Worm (Caenorhabditis elegans) whole organism, dauer: ENCODE data around the gene M151.7.

Experiments
- unc-62 ChIP-seq: sonication (generic microtip); optimal IDR thresholded peaks from 2 replicates; lab custom pipeline; 2017; ENCODE audit warnings: missing biosample characterization, missing genetic modification reagents, missing genetic modification characterization

Gene M151.7

DNA sequence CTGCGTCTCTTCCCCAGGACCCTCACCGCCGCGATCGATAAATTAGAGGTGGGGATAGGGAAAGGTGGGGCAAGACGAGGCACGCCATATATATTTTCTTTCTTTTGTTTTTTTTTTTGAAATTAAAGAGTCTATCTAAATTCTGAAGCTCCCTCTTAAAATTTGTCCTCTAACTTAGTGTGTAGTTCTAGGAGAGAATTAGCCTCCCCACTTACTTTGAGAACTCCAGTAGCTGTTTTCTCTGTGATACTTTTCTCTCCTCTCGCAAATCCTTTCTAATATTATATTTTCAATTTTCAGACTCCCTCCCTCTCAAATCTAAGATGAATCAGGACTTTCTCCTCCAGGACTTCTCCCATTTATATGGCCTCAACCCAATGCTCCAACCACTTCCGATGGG lies at the start of gene M151.7:
Gene M151.7, plus strand, starts transcription at position 301 of the 400 bp plus-strand sequence.
- TF ChIP-seq unc-62, result no peak

ce11 chrII:3573255-3573654 lies 48.9 kb upstream of the M151.7 start, which contains the start of gene clec-130:
clec-130 (plus strand) TSS chrII:3573555.
- no peak for TF ChIP-seq unc-62

DNA sequence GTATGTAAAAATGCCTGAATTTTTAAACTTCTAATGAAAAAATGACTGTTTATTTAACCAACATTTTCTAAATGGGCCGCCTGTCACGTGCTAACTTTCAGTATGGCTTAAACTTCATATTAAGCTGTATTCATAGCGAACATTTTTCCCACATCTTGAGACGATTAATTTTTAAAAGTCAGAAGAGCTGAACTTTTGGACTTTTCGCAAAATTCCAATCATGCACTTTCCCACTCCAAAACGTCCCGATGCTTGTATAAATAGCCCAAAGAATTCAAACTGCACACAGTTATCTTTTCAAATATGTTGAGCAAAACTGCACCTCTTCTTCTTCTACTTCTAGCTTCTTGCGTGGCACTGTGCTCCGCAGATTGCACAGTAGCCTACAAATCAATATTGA lies 45.4 kb upstream of the M151.7 start, which contains the start of gene clec-132:
Gene clec-132, plus strand, starts transcription at position 301 of the 400 bp plus-strand sequence.
- TF ChIP-seq unc-62, result no peak

DNA sequence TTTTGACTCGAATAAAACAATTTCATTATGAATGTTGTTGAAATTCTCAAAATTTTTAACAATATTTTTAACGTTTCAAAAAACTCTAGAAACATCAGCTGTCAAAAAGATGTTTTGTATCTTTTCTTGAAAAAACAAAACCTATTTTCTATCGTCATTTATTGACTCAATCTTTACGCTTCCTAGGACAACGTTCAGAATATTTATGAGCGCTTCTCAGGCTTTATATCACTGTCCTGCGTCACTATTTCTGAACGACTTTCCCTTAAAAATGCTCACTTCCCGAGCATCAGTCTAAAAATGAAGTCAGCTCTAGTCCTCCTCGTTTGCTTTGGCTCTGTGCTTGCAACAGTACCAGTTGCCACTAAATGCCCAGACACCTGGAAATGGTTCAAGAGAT lies 44.0 kb upstream of the M151.7 start, which contains the start of gene clec-133:
Gene clec-133, plus strand, starts transcription at position 301 of the 400 bp plus-strand sequence.
- TF ChIP-seq unc-62, result no peak

- no peak for TF ChIP-seq unc-62
Observed at ce11 chrII:3579767-3580166, 42.3 kb upstream of the M151.7 start, which contains the start of gene clec-134. clec-134 (plus strand) TSS chrII:3580067.

DNA sequence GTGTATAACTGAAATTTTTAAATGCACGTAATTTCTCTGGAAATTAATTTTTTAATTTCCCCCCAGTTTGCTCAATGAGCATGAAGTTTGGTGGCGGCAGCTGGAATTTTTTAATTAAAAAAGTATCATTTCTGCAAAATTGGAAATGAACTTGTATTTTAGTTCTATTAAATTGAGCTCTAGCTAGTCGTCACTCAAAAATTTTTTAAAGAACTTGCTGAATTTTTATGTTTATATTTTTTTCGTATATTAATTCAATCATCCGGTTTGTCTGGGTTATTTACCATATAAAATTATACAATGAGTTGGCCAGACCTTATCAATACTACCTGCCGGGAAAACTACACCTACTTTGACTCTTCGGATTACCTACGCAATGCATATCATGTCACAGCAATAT lies 40.4 kb upstream of the M151.7 start, which contains the start of gene srh-59:
Gene srh-59, plus strand, starts transcription at position 301 of the 400 bp plus-strand sequence.
- no peak for TF ChIP-seq unc-62

DNA sequence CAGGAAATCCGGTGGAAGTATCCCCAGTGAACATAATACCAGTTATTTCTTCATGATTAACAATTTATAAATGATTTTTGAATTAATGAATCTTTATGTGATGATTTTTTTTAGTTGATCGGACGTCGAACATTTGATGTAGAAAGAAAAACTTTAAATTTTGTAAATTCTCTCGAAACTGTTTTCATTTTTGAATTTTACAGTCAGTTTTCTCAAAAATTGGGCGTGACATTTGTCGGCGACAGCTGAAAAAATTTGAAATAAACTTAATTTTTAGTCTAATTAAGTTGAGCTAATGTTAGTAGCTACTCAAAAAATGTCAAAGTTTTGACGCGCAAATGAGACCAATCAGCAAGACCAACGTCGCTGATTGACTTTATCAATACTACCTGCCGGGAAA lies 38.7 kb upstream of the M151.7 start, which contains the start of gene srh-60:
Gene srh-60, plus strand, starts transcription at position 301 of the 400 bp plus-strand sequence.
- TF ChIP-seq unc-62, result no peak

- TF ChIP-seq unc-62, result no peak
Observed at ce11 chrII:3595339-3595738, 26.8 kb upstream of the M151.7 start, which contains the start of gene Y49F6A.12. Y49F6A.12 (plus strand) TSS chrII:3595639.

ce11 chrII:3598721-3599120 lies 23.4 kb upstream of the M151.7 start, which contains the start of gene Y49F6A.11:
Y49F6A.11 (minus strand) TSS chrII:3598821.
- no peak for TF ChIP-seq unc-62

DNA sequence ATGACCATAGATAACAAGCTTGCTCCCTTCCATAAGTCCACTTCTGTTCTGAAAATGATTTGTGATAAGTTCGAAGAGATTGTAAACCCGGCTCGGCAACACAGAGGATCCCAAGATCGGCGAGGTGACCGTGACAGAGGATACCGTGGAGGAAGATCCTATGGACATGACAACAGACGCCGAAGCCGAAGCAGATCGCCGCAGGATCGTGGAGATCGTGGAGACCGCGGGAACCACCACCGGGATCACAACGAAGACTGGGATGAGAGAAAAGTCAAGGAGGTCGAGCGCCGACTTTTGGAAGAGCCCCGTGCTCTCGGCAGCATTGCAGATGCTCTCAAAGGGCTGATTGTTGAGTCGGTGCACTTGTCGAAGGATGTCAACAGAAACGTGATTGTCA lies 17.5 kb upstream of the M151.7 start:
- no peak for TF ChIP-seq unc-62

ce11 chrII:3609764-3610163 lies 12.3 kb upstream of the M151.7 start, which contains the start of gene Y49F6A.5:
Y49F6A.5 (minus strand) TSS chrII:3609864.
- no peak for TF ChIP-seq unc-62

DNA sequence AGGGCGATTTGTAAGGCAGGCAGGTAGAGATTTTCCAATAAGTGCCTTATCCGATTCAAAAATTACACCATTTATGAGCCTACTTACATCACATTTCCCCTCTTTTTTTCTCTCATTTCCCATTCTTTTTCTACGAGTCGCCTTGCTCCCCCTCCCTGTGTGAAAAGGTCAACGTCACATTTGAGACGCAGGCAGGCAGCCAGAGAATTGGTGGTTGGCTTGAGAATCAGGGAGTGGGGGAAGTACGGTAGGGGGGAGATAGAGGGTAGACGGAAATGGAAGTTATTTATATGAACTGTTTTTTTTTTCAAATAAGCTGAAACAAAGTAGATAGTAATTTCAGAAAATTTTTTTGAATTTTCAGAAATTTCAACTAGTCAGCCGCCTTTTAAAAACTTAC lies 5.5 kb upstream of the M151.7 start:
- no peak for TF ChIP-seq unc-62

DNA sequence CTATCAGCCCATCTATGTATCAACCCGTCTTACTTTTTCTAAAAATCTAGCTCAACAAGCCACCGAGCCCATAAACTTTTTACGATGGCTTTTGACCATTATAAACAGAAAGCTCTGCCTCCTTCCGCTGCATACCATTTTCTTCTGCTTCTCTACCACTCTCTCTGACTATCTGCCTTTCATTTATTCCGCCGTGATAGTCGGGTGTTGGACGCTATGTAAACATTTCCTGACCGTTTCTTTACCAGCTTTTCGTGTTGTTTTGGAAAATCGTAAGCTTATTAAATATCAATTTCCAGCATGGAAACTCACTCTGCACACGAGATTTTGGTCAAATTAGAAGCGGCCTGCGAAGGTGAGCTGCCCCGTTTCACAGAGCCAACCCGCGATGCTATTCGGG lies 4.6 kb upstream of the M151.7 start, which contains the start of gene F40E12.1:
Gene F40E12.1, plus strand, starts transcription at position 301 of the 400 bp plus-strand sequence.
- TF ChIP-seq unc-62, result no peak

DNA sequence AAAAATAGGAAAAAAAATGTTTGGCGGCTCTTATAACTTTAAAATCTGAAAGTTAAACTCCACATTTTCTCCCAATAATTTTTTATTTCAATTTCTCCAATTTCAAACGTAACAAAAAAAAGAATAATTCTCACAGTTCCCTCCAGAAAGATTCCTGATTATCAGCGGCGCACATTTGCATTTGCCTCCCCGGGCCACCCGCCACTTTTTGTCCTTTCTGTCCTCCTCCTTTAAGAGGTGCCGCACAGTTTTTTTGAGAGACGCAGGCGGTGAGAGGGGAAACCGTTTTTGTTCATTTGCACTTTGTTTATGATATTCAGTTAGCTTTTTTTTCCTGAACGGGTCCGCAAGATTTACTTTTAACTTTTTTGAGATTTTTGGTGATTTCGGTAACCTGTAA lies 1.3 kb upstream of the M151.7 start:
- no peak for TF ChIP-seq unc-62

DNA sequence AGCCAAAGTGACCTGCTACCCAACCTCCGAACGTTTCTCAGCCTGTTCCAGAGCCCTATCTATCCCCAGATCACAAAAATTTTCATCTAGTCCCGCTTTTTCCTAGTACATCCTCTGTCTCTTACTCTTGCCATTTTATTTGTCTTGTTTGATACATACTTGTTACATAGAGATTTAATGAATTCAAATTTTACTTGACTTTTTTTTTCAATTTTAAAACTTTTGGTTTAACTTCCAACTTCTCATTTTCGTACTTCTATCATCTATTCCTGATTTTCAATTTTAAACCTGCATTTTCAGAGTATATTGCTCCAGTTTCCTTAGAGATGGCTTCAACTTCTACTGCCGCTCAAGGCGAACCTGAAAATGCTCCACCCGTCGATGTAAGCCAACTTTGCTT lies 4.8 kb downstream of the M151.7 start, which contains the start of gene M151.3:
Gene M151.3, plus strand, starts transcription at position 301 of the 400 bp plus-strand sequence.
- TF ChIP-seq unc-62, result no peak

DNA sequence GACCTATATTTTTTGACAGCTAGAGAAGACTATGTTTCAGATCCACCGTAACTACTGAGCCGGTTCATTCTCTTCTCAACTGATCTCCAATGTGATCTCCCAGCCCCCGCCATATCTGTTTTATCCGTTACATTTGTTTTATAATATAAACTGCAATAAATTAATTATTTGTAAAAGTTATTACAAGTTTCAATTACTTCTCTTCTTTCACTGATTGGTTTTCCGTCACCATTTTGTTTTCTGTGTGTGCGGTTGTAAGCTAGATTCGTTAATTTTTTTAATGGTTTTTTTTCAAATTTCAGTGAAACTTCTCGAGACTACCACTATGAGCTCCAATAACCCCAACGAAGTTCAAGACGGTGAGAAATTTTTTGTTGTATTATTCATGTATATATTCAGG lies 8.7 kb downstream of the M151.7 start, which contains the start of gene M151.2:
Gene M151.2, plus strand, starts transcription at position 301 of the 400 bp plus-strand sequence.
- no peak for TF ChIP-seq unc-62

DNA sequence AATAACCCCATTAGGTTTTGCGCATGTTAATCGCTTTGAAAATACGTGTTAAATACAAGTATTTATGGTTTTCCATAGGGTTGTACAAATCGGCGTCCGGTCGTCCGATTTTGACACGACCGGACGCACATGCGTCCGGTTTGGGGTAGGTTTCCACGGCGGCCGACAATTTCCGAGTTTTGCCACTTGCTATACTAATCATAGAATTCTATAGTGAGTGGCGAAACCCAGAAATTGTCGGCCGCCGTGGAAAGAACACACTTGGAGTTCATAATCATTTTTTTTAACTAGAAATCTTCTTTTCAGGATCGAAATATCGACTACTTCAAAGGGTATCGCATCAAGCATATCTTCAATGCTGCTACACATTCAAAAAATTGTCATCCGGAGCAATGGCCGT lies 12.7 kb downstream of the M151.7 start:
- TF ChIP-seq unc-62, result no peak

DNA sequence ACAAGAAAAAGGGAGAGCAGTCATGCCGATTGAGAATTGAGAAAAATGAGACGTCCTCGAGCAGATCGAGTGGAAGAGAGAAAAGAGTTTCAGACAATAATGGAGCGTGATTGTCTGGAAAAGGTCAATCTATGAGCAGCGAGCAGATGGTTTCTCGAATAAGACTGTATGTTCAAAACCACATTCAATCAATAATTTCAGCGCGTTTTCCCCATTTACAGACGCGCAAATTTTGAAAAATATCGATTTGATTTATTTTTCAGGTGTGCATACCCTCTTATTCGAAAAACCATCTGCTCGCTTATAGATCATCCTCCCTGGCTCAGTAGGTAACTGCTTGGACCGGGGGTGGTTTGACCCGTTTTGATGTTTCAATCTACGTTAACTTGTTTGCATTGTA lies 17.1 kb downstream of the M151.7 start, which contains the start of gene fbxb-31:
Gene fbxb-31, minus strand, starts transcription at position 101 of the 400 bp plus-strand sequence.
- no peak for TF ChIP-seq unc-62
